Worm (Caenorhabditis elegans) whole organism, mixed stage, embryonic: Measurements from ENCODE around the gene clec-22.

Source experiments
- M03D4.4 ChIP-seq: sonication (generic microtip); optimal IDR thresholded peaks from 2 replicates; lab custom pipeline; 2017; ENCODE audit warnings: mild to moderate bottlenecking, missing genetic modification characterization, missing compliant biosample characterization
- bed-3 ChIP-seq: fragments of 200-800 bp; sonication (Bioruptor generic); optimal IDR thresholded peaks from 3 replicates; lab custom pipeline; 2018; ENCODE audit warnings: mild to moderate bottlenecking, missing genetic modification characterization, moderate library complexity, missing compliant biosample characterization
- blmp-1 ChIP-seq: fragments of 150-350 bp; optimal IDR thresholded peaks from 2 replicates; lab custom pipeline; 2014; ENCODE audit warnings: missing biosample characterization, missing genetic modification characterization
- ceh-39 ChIP-seq: fragments of 150-350 bp; optimal IDR thresholded peaks from 2 replicates; lab custom pipeline; 2014; ENCODE audit warnings: missing biosample characterization, missing genetic modification characterization
- ceh-43 ChIP-seq: fragments of 200-800 bp; sonication (Bioruptor generic); optimal IDR thresholded peaks from 2 replicates; lab custom pipeline; 2018; ENCODE audit warnings: mild to moderate bottlenecking, missing genetic modification characterization, moderate library complexity, missing compliant biosample characterization
- ceh-83 ChIP-seq: fragments of 200-800 bp; sonication (Bioruptor generic); optimal IDR thresholded peaks from 2 replicates; lab custom pipeline; 2018; ENCODE audit warnings: mild to moderate bottlenecking, missing genetic modification characterization, missing compliant biosample characterization
- cnd-1 ChIP-seq: fragments of 200-800 bp; sonication (Bioruptor generic); optimal IDR thresholded peaks from 2 replicates; lab custom pipeline; 2018; ENCODE audit warnings: mild to moderate bottlenecking, missing genetic modification characterization, missing compliant biosample characterization
- drap-1 ChIP-seq: fragments of 200-800 bp; sonication (Bioruptor generic); optimal IDR thresholded peaks from 3 replicates; lab custom pipeline; 2018; ENCODE audit warnings: mild to moderate bottlenecking, missing genetic modification characterization, missing compliant biosample characterization
- elt-1 ChIP-seq: sonication (generic microtip); optimal IDR thresholded peaks from 2 replicates; lab custom pipeline; 2017; ENCODE audit warnings: missing genetic modification characterization, mild to moderate bottlenecking, missing compliant biosample characterization, antibody characterized with exemption, moderate library complexity, borderline replicate concordance; ENCODE audit not compliant: insufficient read depth
- elt-3 ChIP-seq: fragments of 150-350 bp; optimal IDR thresholded peaks from 2 replicates; lab custom pipeline; 2014; ENCODE audit warnings: missing biosample characterization, missing genetic modification characterization
- flh-1 ChIP-seq: fragments of 200-800 bp; sonication (Bioruptor generic); optimal IDR thresholded peaks from 2 replicates; lab custom pipeline; 2018; ENCODE audit warnings: mild to moderate bottlenecking, missing genetic modification characterization, moderate library complexity, missing compliant biosample characterization
- hlh-1 ChIP-seq: fragments of 150-350 bp; optimal IDR thresholded peaks from 2 replicates; lab custom pipeline; 2014; ENCODE audit warnings: missing biosample characterization, missing genetic modification reagents, missing genetic modification characterization
- lin-13 ChIP-seq: fragments of 150-350 bp; optimal IDR thresholded peaks from 2 replicates; lab custom pipeline; 2014; ENCODE audit warnings: missing biosample characterization, missing genetic modification characterization
- lin-32 ChIP-seq: fragments of 200-800 bp; sonication (Bioruptor generic); optimal IDR thresholded peaks from 2 replicates; lab custom pipeline; 2018; ENCODE audit warnings: mild to moderate bottlenecking, missing genetic modification characterization, missing compliant biosample characterization
- lsy-2 ChIP-seq: fragments of 150-350 bp; optimal IDR thresholded peaks from 2 replicates; lab custom pipeline; 2014; ENCODE audit warnings: missing biosample characterization, missing genetic modification characterization
- mab-5 ChIP-seq: fragments of 150-350 bp; optimal IDR thresholded peaks from 2 replicates; lab custom pipeline; 2014; ENCODE audit warnings: missing biosample characterization, missing genetic modification characterization
- mep-1 ChIP-seq: fragments of 150-350 bp; optimal IDR thresholded peaks from 2 replicates; lab custom pipeline; 2017; ENCODE audit warnings: missing biosample characterization, missing genetic modification reagents, missing genetic modification characterization, inconsistent platforms
- nhr-12 ChIP-seq: fragments of 150-350 bp; optimal IDR thresholded peaks from 2 replicates; lab custom pipeline; 2014; ENCODE audit warnings: missing biosample characterization, missing genetic modification characterization
- nhr-2 ChIP-seq: fragments of 150-350 bp; optimal IDR thresholded peaks from 2 replicates; lab custom pipeline; 2014; ENCODE audit warnings: missing biosample characterization, missing genetic modification characterization
- nhr-237 ChIP-seq: fragments of 150-350 bp; optimal IDR thresholded peaks from 2 replicates; lab custom pipeline; 2014; ENCODE audit warnings: missing biosample characterization, missing genetic modification characterization
- nhr-28 ChIP-seq: fragments of 150-350 bp; optimal IDR thresholded peaks from 2 replicates; lab custom pipeline; 2014; ENCODE audit warnings: missing biosample characterization, missing genetic modification characterization
- nhr-76 ChIP-seq: sonication (generic microtip); optimal IDR thresholded peaks from 2 replicates; lab custom pipeline; 2017; ENCODE audit warnings: missing biosample characterization, missing genetic modification characterization
- pha-4 ChIP-seq: fragments of 150-350 bp; optimal IDR thresholded peaks from 2 replicates; lab custom pipeline; 2018; ENCODE audit warnings: missing biosample characterization, missing genetic modification reagents, missing genetic modification characterization
- snpc-4 ChIP-seq: fragments of 150-350 bp; optimal IDR thresholded peaks from 2 replicates; lab custom pipeline; 2014; ENCODE audit warnings: missing biosample characterization, missing genetic modification characterization
- sptf-1 ChIP-seq: sonication (generic microtip); optimal IDR thresholded peaks from 2 replicates; lab custom pipeline; 2017; ENCODE audit warnings: mild to moderate bottlenecking, missing genetic modification characterization, moderate library complexity, missing compliant biosample characterization
- tbx-8 ChIP-seq: fragments of 200-800 bp; sonication (Bioruptor generic); optimal IDR thresholded peaks from 2 replicates; lab custom pipeline; 2018; ENCODE audit warnings: mild to moderate bottlenecking, missing genetic modification characterization, moderate library complexity, missing compliant biosample characterization
- unc-120 ChIP-seq: sonication (generic microtip); optimal IDR thresholded peaks from 2 replicates; lab custom pipeline; 2017; ENCODE audit warnings: missing genetic modification characterization, missing compliant biosample characterization; ENCODE audit not compliant: poor library complexity, severe bottlenecking
- unc-39 ChIP-seq: fragments of 150-350 bp; optimal IDR thresholded peaks from 2 replicates; lab custom pipeline; 2014; ENCODE audit warnings: missing biosample characterization, missing genetic modification characterization
- unc-62 ChIP-seq: fragments of 150-350 bp; optimal IDR thresholded peaks from 2 replicates; lab custom pipeline; 2014; ENCODE audit warnings: missing biosample characterization, missing genetic modification reagents, missing genetic modification characterization
- zip-8 ChIP-seq: fragments of 150-350 bp; optimal IDR thresholded peaks from 2 replicates; lab custom pipeline; 2014; ENCODE audit warnings: missing biosample characterization, missing genetic modification characterization
- ztf-11 ChIP-seq: fragments of 150-350 bp; optimal IDR thresholded peaks from 2 replicates; lab custom pipeline; 2014; ENCODE audit warnings: missing biosample characterization, missing genetic modification characterization

clec-22 gene

DNA sequence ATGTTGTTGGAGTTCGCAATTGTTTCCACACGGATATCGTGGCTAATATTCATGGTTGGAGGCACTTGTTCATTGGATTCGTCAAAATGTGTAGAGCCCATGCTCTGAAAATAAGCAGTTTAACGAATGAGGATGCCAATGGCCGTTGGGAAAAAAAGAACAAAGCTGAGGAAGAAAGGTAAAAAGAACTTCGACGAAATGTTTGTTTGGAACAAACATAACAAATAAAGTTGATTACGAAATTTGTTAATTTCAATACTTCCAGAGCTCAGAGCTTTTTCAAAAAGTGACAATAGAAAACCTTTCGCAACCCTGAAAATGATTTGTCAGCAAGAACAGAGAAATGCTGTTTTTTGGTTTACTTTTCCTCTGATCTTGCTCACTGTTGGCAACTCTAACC, 21.8 kb downstream of the clec-22 start, which contains the start of gene F09C6.3:
Gene F09C6.3, minus strand, starts transcription at position 101 of the 400 bp plus-strand sequence.
- TF ChIP-seq snpc-4 (no peak), bed-3 (GFP tag; lab: Kevin White, UChicago) (no peak), nhr-2 (tag; lab: Kevin White, UChicago) (no peak), nhr-76 (tag; lab: Kevin White, UChicago) (no peak), lin-32 (GFP tag; lab: Kevin White, UChicago) (no peak), cnd-1 (no peak), hlh-1 (tag; lab: Kevin White, UChicago) (no peak), sptf-1 (tag; lab: Kevin White, UChicago) (no peak), blmp-1 (tag; lab: Kevin White, UChicago) (no peak), ceh-43 (GFP tag; lab: Kevin White, UChicago) (no peak)
- TF ChIP-seq, all 35 proteins: peak for 0

DNA sequence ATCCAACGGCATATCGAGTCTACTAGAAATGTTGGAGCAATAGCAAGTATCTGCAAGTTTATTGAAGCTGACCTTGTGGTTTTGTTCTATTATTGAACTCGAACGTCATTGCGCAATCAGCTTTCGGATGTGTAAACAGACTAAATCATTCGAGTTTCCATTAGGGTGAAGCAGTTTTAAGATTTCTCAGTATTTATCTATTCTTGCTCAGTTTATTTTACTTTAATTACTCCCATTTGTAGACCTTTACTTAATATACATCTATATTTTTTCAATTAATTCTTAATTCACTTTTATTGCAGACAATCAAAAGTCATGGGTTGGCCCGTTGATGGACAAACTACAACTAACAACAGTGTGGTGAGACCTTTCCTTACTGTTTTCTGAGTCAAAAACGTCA, 22.4 kb downstream of the clec-22 start, which contains the start of gene F09C6.14:
Gene F09C6.14, plus strand, starts transcription at position 301 of the 400 bp plus-strand sequence.
- TF ChIP-seq drap-1 (GFP tag; lab: Kevin White, UChicago) (no peak), ceh-39 (no peak), blmp-1 (tag; lab: Kevin White, UChicago) (no peak), snpc-4 (no peak), elt-3 (tag; lab: Kevin White, UChicago) (no peak), cnd-1 (no peak), flh-1 (GFP tag; lab: Kevin White, UChicago) (no peak), pha-4 (tag; lab: Kevin White, UChicago) (no peak)
- TF ChIP-seq, all 35 proteins: peak for 0

DNA sequence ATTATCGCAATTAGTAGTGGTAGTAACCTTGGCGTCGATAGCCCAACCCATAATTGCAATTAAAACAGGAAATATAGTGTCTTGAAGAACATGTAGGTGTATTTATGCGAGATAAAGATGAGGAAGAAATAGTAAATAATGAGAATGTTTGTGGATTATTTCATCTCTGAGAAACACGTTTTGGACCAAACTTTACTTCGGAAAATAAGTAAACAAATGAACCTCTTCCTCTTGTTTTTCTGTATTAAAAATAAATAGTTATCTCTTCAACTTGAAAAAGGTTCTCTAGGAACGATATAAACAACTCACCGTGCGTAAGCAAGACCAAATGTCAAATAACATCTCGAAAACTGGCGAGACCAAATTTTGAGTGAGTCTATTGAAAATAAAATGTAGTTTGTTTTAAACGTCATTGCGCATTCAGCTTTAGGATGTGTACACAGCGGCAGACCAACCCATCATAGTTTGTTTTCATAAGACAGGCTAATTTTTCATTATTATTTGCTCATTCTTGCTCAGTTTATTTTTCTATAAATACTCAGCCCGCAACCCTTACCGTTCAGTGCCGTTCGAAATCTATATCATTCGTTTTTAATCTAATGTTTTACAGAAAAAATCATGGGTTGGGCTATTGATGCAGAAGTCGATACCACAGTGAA, 24.2 kb downstream of the clec-22 start, which contains the start of the genes F09C6.11 and F09C6.12:
Gene F09C6.11, minus strand, starts transcription at position 51 of the 659 bp plus-strand sequence.
Gene F09C6.12, plus strand, starts transcription at position 609 of the 659 bp plus-strand sequence.
- TF ChIP-seq drap-1 (GFP tag; lab: Kevin White, UChicago): no peak
- no peak for TF ChIP-seq nhr-12
- no peak for TF ChIP-seq bed-3 (GFP tag; lab: Kevin White, UChicago)
- no peak for TF ChIP-seq lin-13 (tag; lab: Kevin White, UChicago)
- no peak for TF ChIP-seq elt-1 (tag; lab: Kevin White, UChicago)
- no peak for TF ChIP-seq ceh-83 (GFP tag; lab: Kevin White, UChicago)
- TF ChIP-seq nhr-76 (tag; lab: Kevin White, UChicago): no peak
- TF ChIP-seq cnd-1: no peak
- TF ChIP-seq flh-1 (GFP tag; lab: Kevin White, UChicago): no peak
- no peak for TF ChIP-seq snpc-4

DNA sequence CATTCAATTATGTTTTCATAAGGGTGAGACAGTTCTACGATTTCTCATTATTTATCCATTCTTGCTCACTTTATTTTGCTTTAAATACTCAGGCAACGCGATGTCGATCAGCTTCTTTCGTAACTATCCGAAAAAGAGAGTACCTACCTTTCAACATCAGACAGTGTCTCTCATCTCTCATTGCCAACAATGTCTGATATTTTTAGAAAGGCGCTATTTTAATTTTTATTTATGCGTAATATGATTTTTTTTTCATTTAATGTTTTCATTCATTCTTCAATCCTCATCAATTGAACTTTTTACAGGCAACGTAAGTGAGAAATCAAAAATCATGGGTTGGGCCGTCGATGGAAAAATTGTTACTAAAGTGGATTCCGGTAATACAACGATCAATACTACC, 26.5 kb downstream of the clec-22 start, which contains the start of gene F09C6.13:
Gene F09C6.13, plus strand, starts transcription at position 301 of the 400 bp plus-strand sequence.
- TF ChIP-seq lin-13 (tag; lab: Kevin White, UChicago) (no peak), elt-1 (tag; lab: Kevin White, UChicago) (no peak), hlh-1 (tag; lab: Kevin White, UChicago) (no peak), M03D4.4 (tag; lab: Kevin White, UChicago) (no peak), unc-120 (tag; lab: Kevin White, UChicago) (no peak), tbx-8 (GFP tag; lab: Kevin White, UChicago) (no peak), nhr-2 (tag; lab: Kevin White, UChicago) (no peak), ztf-11 (tag; lab: Kevin White, UChicago) (no peak), nhr-28 (tag; lab: Kevin White, UChicago) (no peak), ceh-43 (GFP tag; lab: Kevin White, UChicago) (no peak), ceh-83 (GFP tag; lab: Kevin White, UChicago) (no peak)

DNA sequence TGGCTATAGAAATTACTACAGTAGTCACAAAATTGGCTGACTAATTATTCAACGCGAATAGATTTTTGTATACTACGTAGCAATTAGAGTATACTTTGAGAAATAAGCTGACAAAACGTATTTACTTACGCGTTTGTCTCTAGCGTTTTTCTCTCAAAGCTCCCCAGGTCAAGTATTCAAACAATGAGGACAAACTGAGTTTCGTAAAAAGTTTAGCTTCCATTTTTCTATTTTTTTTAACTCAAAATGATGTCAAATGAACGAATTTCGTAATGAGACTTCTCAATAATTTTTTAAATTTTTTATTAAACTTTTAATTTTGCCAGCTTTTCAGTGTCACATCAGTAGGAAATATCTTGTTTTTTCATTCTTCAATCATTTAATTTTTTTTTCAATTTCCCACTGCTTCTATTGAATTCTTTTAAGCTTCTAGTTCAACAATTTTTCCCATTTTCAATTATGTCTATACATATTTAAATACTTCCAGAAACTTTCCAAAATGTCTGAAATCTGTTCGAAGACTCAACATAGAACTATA, 30.6 kb downstream of the clec-22 start, which contains the start of the genes ifas-2 and fbxa-44:
Gene ifas-2, minus strand, starts transcription at position 101 of the 538 bp plus-strand sequence.
Gene fbxa-44, plus strand, starts transcription at position 488 of the 538 bp plus-strand sequence.
- TF ChIP-seq drap-1 (GFP tag; lab: Kevin White, UChicago): no peak
- no peak for TF ChIP-seq zip-8
- no peak for TF ChIP-seq unc-39 (tag; lab: Kevin White, UChicago)
- TF ChIP-seq nhr-2 (tag; lab: Kevin White, UChicago): no peak
- no peak for TF ChIP-seq lin-13 (tag; lab: Kevin White, UChicago)
- TF ChIP-seq sptf-1 (tag; lab: Kevin White, UChicago): no peak
- no peak for TF ChIP-seq mab-5
- TF ChIP-seq lsy-2 (tag; lab: Kevin White, UChicago): no peak
- no peak for TF ChIP-seq cnd-1
- TF ChIP-seq bed-3 (GFP tag; lab: Kevin White, UChicago): no peak
- TF ChIP-seq mep-1 (tag; lab: Kevin White, UChicago): no peak
- TF ChIP-seq snpc-4: no peak
- no peak for TF ChIP-seq ceh-39
- TF ChIP-seq nhr-28 (tag; lab: Kevin White, UChicago): no peak
- TF ChIP-seq flh-1 (GFP tag; lab: Kevin White, UChicago): no peak
- TF ChIP-seq unc-62 (GFP tag; lab: Kevin White, UChicago): no peak
- no peak for TF ChIP-seq elt-1 (tag; lab: Kevin White, UChicago)
- no peak for TF ChIP-seq nhr-12
- TF ChIP-seq nhr-237 (tag; lab: Kevin White, UChicago): no peak
- TF ChIP-seq nhr-76 (tag; lab: Kevin White, UChicago): no peak
